Worm (Caenorhabditis elegans) whole organism, L3 larva: ENCODE results near the gene ZK822.1.

ENCODE experiments used
- ama-1 ChIP-seq: fragments of 150-350 bp; optimal IDR thresholded peaks from 2 replicates; lab custom pipeline; 2018
- fkh-10 ChIP-seq: sonication (generic microtip); optimal IDR thresholded peaks from 2 replicates; lab custom pipeline; 2017; ENCODE audit warnings: missing biosample characterization, missing genetic modification reagents, missing genetic modification characterization
- lin-15B ChIP-seq: fragments of 150-350 bp; optimal IDR thresholded peaks from 2 replicates; lab custom pipeline; 2014; ENCODE audit warnings: missing biosample characterization, missing genetic modification characterization
- mdl-1 ChIP-seq: fragments of 150-350 bp; optimal IDR thresholded peaks from 2 replicates; lab custom pipeline; 2014; ENCODE audit warnings: missing biosample characterization, missing genetic modification characterization
- nfya-1 ChIP-seq: sonication (generic microtip); optimal IDR thresholded peaks from 2 replicates; lab custom pipeline; 2017; ENCODE audit warnings: missing genetic modification characterization, mild to moderate bottlenecking, missing compliant biosample characterization, antibody characterized with exemption, moderate library complexity; ENCODE audit not compliant: insufficient read depth
- sea-2 ChIP-seq: fragments of 150-350 bp; sonication (generic microtip); optimal IDR thresholded peaks from 4 replicates; lab custom pipeline; 2014; ENCODE audit warnings: missing biosample characterization, missing genetic modification reagents, missing genetic modification characterization
- tbx-2 ChIP-seq: sonication (generic microtip); optimal IDR thresholded peaks from 2 replicates; lab custom pipeline; 2016; ENCODE audit warnings: mild to moderate bottlenecking, missing genetic modification characterization, missing compliant biosample characterization

- no peak for TF ChIP-seq sea-2 (GFP tag; lab: Kevin White, UChicago)
- TF ChIP-seq nfya-1 (tag; lab: Kevin White, UChicago), result no peak
- TF ChIP-seq lin-15B (tag; lab: Kevin White, UChicago), result no peak
- no peak for TF ChIP-seq mdl-1 (tag; lab: Kevin White, UChicago)
- TF ChIP-seq tbx-2 (tag; lab: Kevin White, UChicago), result no peak
- no peak for TF ChIP-seq fkh-10
- TF ChIP-seq ama-1 (lab: Kevin White, UChicago), result no peak
Measured at ce11 chrIV:11878249-11878648, 43.7 kb downstream of the ZK822.1 start, which contains the start of gene cutl-27.
